Worm (Caenorhabditis elegans) whole organism, L1 larva: ENCODE results near the gene K08A2.2.

Experiments used
- C34B4.2 ChIP-seq: sonication (generic microtip); optimal IDR thresholded peaks from 2 replicates; lab custom pipeline; 2017; ENCODE audit warnings: mild to moderate bottlenecking, missing genetic modification characterization, missing compliant biosample characterization
- alr-1 ChIP-seq: fragments of 200-800 bp; sonication (Bioruptor generic); optimal IDR thresholded peaks from 2 replicates; lab custom pipeline; 2018; ENCODE audit warnings: borderline replicate concordance, mild to moderate bottlenecking, missing genetic modification characterization, missing compliant biosample characterization
- jun-1 ChIP-seq: fragments of 150-350 bp; optimal IDR thresholded peaks from 2 replicates; lab custom pipeline; 2014; ENCODE audit warnings: missing biosample characterization, missing genetic modification reagents, missing genetic modification characterization
- nhr-19 ChIP-seq: fragments of 200-800 bp; sonication (Bioruptor generic); conservative IDR thresholded peaks from 2 replicates; pipeline ENCODE4 v1.3.6; 2022; ENCODE audit warnings: missing genetic modification characterization, missing compliant biosample characterization
- nhr-76 ChIP-seq: sonication (generic microtip); optimal IDR thresholded peaks from 2 replicates; lab custom pipeline; 2017; ENCODE audit warnings: missing biosample characterization, missing genetic modification characterization
- unc-130 ChIP-seq: fragments of 150-350 bp; optimal IDR thresholded peaks from 2 replicates; lab custom pipeline; 2017; ENCODE audit warnings: missing biosample characterization, missing genetic modification characterization, inconsistent platforms

DNA sequence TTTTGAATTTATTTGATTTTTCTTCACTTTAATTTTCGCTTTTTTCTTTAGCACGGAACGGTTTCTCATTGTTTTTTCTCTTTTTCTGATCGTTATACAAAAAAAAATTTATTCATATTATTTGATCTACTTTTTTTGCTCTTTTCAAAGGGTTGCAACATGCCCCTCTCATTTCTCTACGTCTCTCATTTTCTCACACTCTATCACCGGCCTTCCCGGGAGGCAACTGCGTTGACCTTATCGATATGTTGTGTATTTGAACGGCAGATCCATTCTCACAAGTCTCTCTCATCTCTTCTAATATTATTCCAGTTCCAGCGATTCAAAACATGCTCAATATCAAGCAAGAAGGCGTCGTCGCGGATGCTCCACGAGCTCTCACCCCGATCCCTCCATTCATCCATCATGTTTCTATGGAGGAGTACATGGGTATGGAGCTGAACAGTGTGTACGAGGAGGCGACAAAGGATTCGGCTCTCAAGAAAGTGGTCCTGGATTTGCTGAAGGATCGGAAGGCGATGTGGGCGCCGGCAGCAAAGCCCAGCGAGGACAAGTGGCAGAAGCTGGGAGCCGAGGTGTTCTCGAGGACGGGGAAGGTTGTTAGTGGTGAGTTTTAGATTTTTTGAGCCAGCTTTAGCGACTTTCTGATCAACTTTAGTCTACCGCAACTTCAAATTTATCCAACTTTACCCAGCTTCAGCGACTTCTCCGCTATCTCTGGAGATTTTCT, 9.3 kb downstream of the K08A2.2 start, which contains the start of gene lido-9:
- no peak for TF ChIP-seq C34B4.2 (tag; lab: Kevin White, UChicago)
- no peak for TF ChIP-seq nhr-19 (GFP tag; lab: Robert Waterston, UW)
- TF ChIP-seq alr-1 (tag; lab: Kevin White, UChicago): no peak
- no peak for TF ChIP-seq unc-130 (tag; lab: Kevin White, UChicago)
- no peak for TF ChIP-seq nhr-76 (tag; lab: Kevin White, UChicago)
- TF ChIP-seq jun-1 (tag; lab: Kevin White, UChicago): no peak
